Worm (Caenorhabditis elegans) whole organism, young adult: ENCODE measurements around the gene mrps-10.

Experiments
- B0019.2 ChIP-seq: fragments of 200-800 bp; sonication (Bioruptor generic); conservative IDR thresholded peaks from 2 replicates; pipeline ENCODE4 v1.3.6; 2022; ENCODE audit warnings: missing genetic modification reagents, missing genetic modification characterization, missing compliant biosample characterization
- B0035.1 ChIP-seq: sonication (generic microtip); optimal IDR thresholded peaks from 2 replicates; lab custom pipeline; 2016; ENCODE audit warnings: missing genetic modification characterization, mild to moderate bottlenecking, missing compliant biosample characterization, missing genotype, missing genetic modification reagents
- B0261.1 ChIP-seq: sonication (generic microtip); optimal IDR thresholded peaks from 2 replicates; lab custom pipeline; 2016; ENCODE audit warnings: mild to moderate bottlenecking, missing genetic modification characterization, moderate library complexity, missing compliant biosample characterization
- F10E7.11 ChIP-seq: sonication (generic microtip); optimal IDR thresholded peaks from 2 replicates; lab custom pipeline; 2017; ENCODE audit warnings: mild to moderate bottlenecking, missing genetic modification characterization, moderate library complexity, missing compliant biosample characterization
- F22D6.2 ChIP-seq: sonication (generic microtip); optimal IDR thresholded peaks from 2 replicates; lab custom pipeline; 2016; ENCODE audit warnings: mild to moderate bottlenecking, missing genetic modification characterization, missing compliant biosample characterization
- F39B2.1 ChIP-seq: fragments of 200-800 bp; sonication (Bioruptor generic); IDR thresholded peaks from 2 replicates; pipeline ENCODE4 v1.3.6; 2022; ENCODE audit warnings: missing genetic modification reagents, missing genetic modification characterization, missing compliant biosample characterization
- F52B5.7 ChIP-seq: sonication (generic microtip); optimal IDR thresholded peaks from 2 replicates; lab custom pipeline; 2016; ENCODE audit warnings: mild to moderate bottlenecking, missing genetic modification characterization, missing compliant biosample characterization
- K12H6.12 ChIP-seq: fragments of 200-800 bp; sonication (Bioruptor generic); optimal IDR thresholded peaks from 2 replicates; lab custom pipeline; 2018; ENCODE audit warnings: mild to moderate bottlenecking, missing genetic modification characterization, missing compliant biosample characterization
- T07F8.4 ChIP-seq: sonication (generic microtip); optimal IDR thresholded peaks from 2 replicates; lab custom pipeline; 2016; ENCODE audit warnings: mild to moderate bottlenecking, missing genetic modification characterization, moderate library complexity, missing compliant biosample characterization
- T26A5.8 ChIP-seq: sonication (generic microtip); optimal IDR thresholded peaks from 2 replicates; lab custom pipeline; 2016; ENCODE audit warnings: missing genetic modification characterization, missing compliant biosample characterization
- Y53F4B.3 ChIP-seq: fragments of 200-800 bp; sonication (Bioruptor generic); IDR thresholded peaks from 2 replicates; pipeline ENCODE4 v1.3.6; 2022; ENCODE audit warnings: missing genetic modification reagents, missing genetic modification characterization, missing compliant biosample characterization
- Y53G8AR.9 ChIP-seq: fragments of 200-800 bp; sonication (Bioruptor generic); conservative IDR thresholded peaks from 2 replicates; pipeline ENCODE4 v1.3.6; 2022; ENCODE audit warnings: missing genetic modification reagents, missing genetic modification characterization, missing compliant biosample characterization
- Y56A3A.18 ChIP-seq: fragments of 200-800 bp; sonication (Bioruptor generic); IDR thresholded peaks from 2 replicates; pipeline ENCODE4 v1.3.6; 2022; ENCODE audit warnings: missing genetic modification reagents, missing genetic modification characterization, missing compliant biosample characterization
- Y67H2A.10 ChIP-seq: fragments of 200-800 bp; sonication (Bioruptor generic); conservative IDR thresholded peaks from 2 replicates; pipeline ENCODE4 v1.3.6; 2022; ENCODE audit warnings: missing genetic modification reagents, missing genetic modification characterization, missing compliant biosample characterization
- Y95B8A.8 ChIP-seq: fragments of 200-800 bp; sonication (Bioruptor generic); IDR thresholded peaks from 2 replicates; pipeline ENCODE4 v1.3.6; 2022; ENCODE audit warnings: missing genetic modification reagents, missing genetic modification characterization, missing compliant biosample characterization
- aptf-2 ChIP-seq: fragments of 200-800 bp; sonication (Bioruptor generic); conservative IDR thresholded peaks from 2 replicates; pipeline ENCODE4 v1.3.6; 2022; ENCODE audit warnings: missing genetic modification reagents, missing genetic modification characterization, missing compliant biosample characterization
- athp-1 ChIP-seq: sonication (generic microtip); optimal IDR thresholded peaks from 2 replicates; lab custom pipeline; 2017; ENCODE audit warnings: mild to moderate bottlenecking, missing genetic modification characterization, missing compliant biosample characterization
- attf-3 ChIP-seq: fragments of 200-800 bp; sonication (Bioruptor generic); conservative IDR thresholded peaks from 2 replicates; pipeline ENCODE4 v1.3.6; 2022; ENCODE audit warnings: missing genetic modification reagents, missing genetic modification characterization, missing compliant biosample characterization
- attf-5 ChIP-seq: fragments of 200-800 bp; sonication (Bioruptor generic); optimal IDR thresholded peaks from 2 replicates; lab custom pipeline; 2018; ENCODE audit warnings: mild to moderate bottlenecking, missing genetic modification characterization, missing compliant biosample characterization
- bed-2 ChIP-seq: fragments of 200-800 bp; sonication (Bioruptor generic); IDR thresholded peaks from 2 replicates; pipeline ENCODE4 v1.3.6; 2022; ENCODE audit warnings: missing genetic modification reagents, missing genetic modification characterization, missing compliant biosample characterization
- ccch-3 ChIP-seq: fragments of 200-800 bp; sonication (Bioruptor generic); optimal IDR thresholded peaks from 2 replicates; lab custom pipeline; 2018; ENCODE audit warnings: mild to moderate bottlenecking, missing genetic modification characterization, missing compliant biosample characterization
- ceh-40 ChIP-seq: fragments of 200-800 bp; sonication (Bioruptor generic); IDR thresholded peaks from 2 replicates; pipeline ENCODE4 v1.3.6; 2022; ENCODE audit warnings: missing genetic modification characterization, missing compliant biosample characterization
- ceh-79 ChIP-seq: sonication (generic microtip); optimal IDR thresholded peaks from 2 replicates; lab custom pipeline; 2017; ENCODE audit warnings: mild to moderate bottlenecking, missing genetic modification characterization, missing compliant biosample characterization
- efl-1 ChIP-seq: fragments of 150-350 bp; optimal IDR thresholded peaks from 2 replicates; lab custom pipeline; 2014; ENCODE audit warnings: missing biosample characterization, missing genetic modification reagents, missing genetic modification characterization
- ekl-4 ChIP-seq: fragments of 200-800 bp; sonication (Bioruptor generic); IDR thresholded peaks from 2 replicates; pipeline ENCODE4 v1.3.6; 2022; ENCODE audit warnings: missing genetic modification reagents, missing genetic modification characterization, missing compliant biosample characterization
- fkh-3 ChIP-seq: sonication (generic microtip); optimal IDR thresholded peaks from 2 replicates; lab custom pipeline; 2016; ENCODE audit warnings: mild to moderate bottlenecking, missing genetic modification characterization, missing compliant biosample characterization
- him-1 ChIP-seq: sonication (generic microtip); optimal IDR thresholded peaks from 2 replicates; lab custom pipeline; 2016; ENCODE audit warnings: missing genotype, missing genetic modification reagents, missing genetic modification characterization, missing compliant biosample characterization
- hlh-26 ChIP-seq: fragments of 200-800 bp; sonication (Bioruptor generic); conservative IDR thresholded peaks from 2 replicates; pipeline ENCODE4 v1.3.6; 2022; ENCODE audit warnings: missing genetic modification reagents, missing genetic modification characterization, missing compliant biosample characterization
- hrde-1 ChIP-seq: sonication (generic microtip); optimal IDR thresholded peaks from 2 replicates; lab custom pipeline; 2016; ENCODE audit warnings: missing genetic modification characterization, mild to moderate bottlenecking, missing compliant biosample characterization, moderate library complexity, missing genotype, missing genetic modification reagents, borderline replicate concordance
- lag-1 ChIP-seq: fragments of 200-800 bp; sonication (Bioruptor generic); IDR thresholded peaks from 2 replicates; pipeline ENCODE4 v1.3.6; 2022; ENCODE audit warnings: missing genetic modification reagents, missing genetic modification characterization, missing compliant biosample characterization
- let-526 ChIP-seq: fragments of 200-800 bp; sonication (Bioruptor generic); IDR thresholded peaks from 2 replicates; pipeline ENCODE4 v1.3.6; 2022; ENCODE audit warnings: missing genetic modification reagents, missing genetic modification characterization, missing compliant biosample characterization
- lir-1 ChIP-seq: fragments of 200-800 bp; sonication (Bioruptor generic); conservative IDR thresholded peaks from 2 replicates; pipeline ENCODE4 v1.3.6; 2022; ENCODE audit warnings: missing genetic modification reagents, missing genetic modification characterization, missing compliant biosample characterization
- mes-4 ChIP-seq: sonication (generic microtip); optimal IDR thresholded peaks from 2 replicates; lab custom pipeline; 2016; ENCODE audit warnings: missing genotype, missing genetic modification characterization, missing compliant biosample characterization
- nfyb-1 ChIP-seq: fragments of 200-800 bp; sonication (Bioruptor generic); IDR thresholded peaks from 2 replicates; pipeline ENCODE4 v1.3.6; 2022; ENCODE audit warnings: missing genetic modification reagents, missing genetic modification characterization, missing compliant biosample characterization
- nhr-179 ChIP-seq: sonication (generic microtip); optimal IDR thresholded peaks from 2 replicates; lab custom pipeline; 2016; ENCODE audit warnings: mild to moderate bottlenecking, missing genetic modification characterization, missing compliant biosample characterization
- nhr-80 ChIP-seq: sonication (generic microtip); optimal IDR thresholded peaks from 2 replicates; lab custom pipeline; 2016; ENCODE audit warnings: missing genetic modification characterization, missing compliant biosample characterization
- nhr-90 ChIP-seq: sonication (generic microtip); optimal IDR thresholded peaks from 2 replicates; lab custom pipeline; 2016; ENCODE audit warnings: missing genotype, mild to moderate bottlenecking, missing genetic modification characterization, missing compliant biosample characterization
- pbrm-1 ChIP-seq: fragments of 200-800 bp; sonication (Bioruptor generic); IDR thresholded peaks from 2 replicates; pipeline ENCODE4 v1.3.6; 2022; ENCODE audit warnings: missing genetic modification reagents, missing genetic modification characterization, missing compliant biosample characterization
- pha-4 ChIP-seq: fragments of 150-350 bp; sonication (generic microtip); optimal IDR thresholded peaks from 2 replicates; lab custom pipeline; 2014; ENCODE audit warnings: missing biosample characterization, missing genetic modification reagents, missing genetic modification characterization
- rec-8 ChIP-seq, 2 experiments: sonication (generic microtip); optimal IDR thresholded peaks; 2 replicates each; lab custom pipeline; 2016; ENCODE audit warnings: mild to moderate bottlenecking in 2 of 2, missing genetic modification characterization in 2 of 2, missing genetic modification reagents in 2 of 2, missing genotype in 2 of 2, missing biosample characterization in 1 of 2, missing compliant biosample characterization in 1 of 2, moderate library complexity in 1 of 2
- repo-1 ChIP-seq: sonication (generic microtip); optimal IDR thresholded peaks from 2 replicates; lab custom pipeline; 2017; ENCODE audit warnings: mild to moderate bottlenecking, missing genetic modification characterization, missing compliant biosample characterization
- snpc-3.4 ChIP-seq: sonication (generic microtip); optimal IDR thresholded peaks from 2 replicates; lab custom pipeline; 2017; ENCODE audit warnings: missing genetic modification characterization, mild to moderate bottlenecking, missing compliant biosample characterization, antibody characterized with exemption, moderate library complexity, missing genotype, missing genetic modification reagents
- somi-1 ChIP-seq: fragments of 200-800 bp; sonication (Bioruptor generic); optimal IDR thresholded peaks from 2 replicates; lab custom pipeline; 2018; ENCODE audit warnings: mild to moderate bottlenecking, missing genetic modification characterization, missing compliant biosample characterization
- tbx-9 ChIP-seq: sonication (generic microtip); optimal IDR thresholded peaks from 2 replicates; lab custom pipeline; 2016; ENCODE audit warnings: borderline replicate concordance, missing genetic modification characterization, inconsistent platforms, missing compliant biosample characterization
- ztf-18 ChIP-seq: sonication (generic microtip); optimal IDR thresholded peaks from 2 replicates; lab custom pipeline; 2016; ENCODE audit warnings: missing genotype, mild to moderate bottlenecking, missing genetic modification characterization, missing compliant biosample characterization
- ztf-28 ChIP-seq: fragments of 200-800 bp; sonication (Bioruptor generic); IDR thresholded peaks from 2 replicates; pipeline ENCODE4 v1.3.6; 2022; ENCODE audit warnings: missing genetic modification reagents, missing genetic modification characterization, missing compliant biosample characterization
- ztf-3 ChIP-seq: fragments of 200-800 bp; sonication (Bioruptor generic); optimal IDR thresholded peaks from 2 replicates; lab custom pipeline; 2018; ENCODE audit warnings: mild to moderate bottlenecking, missing genetic modification characterization, missing compliant biosample characterization
- ztf-6 ChIP-seq: fragments of 200-800 bp; sonication (Bioruptor generic); IDR thresholded peaks from 2 replicates; pipeline ENCODE4 v1.3.6; 2022; ENCODE audit warnings: missing genetic modification reagents, missing genetic modification characterization, missing compliant biosample characterization

The mrps-10 gene

DNA sequence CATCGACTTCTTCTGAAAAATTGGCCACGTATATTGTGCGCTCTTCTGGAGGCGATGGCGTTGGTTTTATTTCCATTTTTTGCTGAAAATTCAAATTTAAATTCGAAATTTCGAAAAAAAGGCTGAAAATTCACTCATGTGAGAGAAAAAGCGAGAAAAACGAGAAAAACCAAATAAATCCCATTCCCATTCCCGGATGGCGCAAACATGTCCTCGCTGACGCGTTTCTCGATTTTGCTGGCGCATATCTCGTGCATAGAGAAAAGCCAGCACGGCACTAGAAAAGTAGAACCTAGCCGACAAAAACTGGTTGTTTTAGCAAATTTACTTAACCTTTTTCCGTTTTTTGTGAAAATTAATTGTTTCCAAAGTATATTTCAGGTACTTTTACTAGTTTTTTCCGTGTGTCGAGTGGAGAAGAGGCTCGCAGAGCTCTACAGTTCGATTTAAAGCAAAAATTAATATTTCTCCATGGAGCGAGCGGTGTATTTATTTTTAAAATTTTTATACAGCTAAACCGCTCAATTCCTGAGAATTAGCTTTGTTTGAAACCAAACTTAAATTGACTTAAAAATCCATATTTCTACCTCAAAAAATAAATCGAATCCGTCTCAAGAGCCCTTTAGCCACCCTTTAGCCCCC lies 5.5 kb downstream of the mrps-10 start, which contains the start of gene rbm-7 (continued):
- TF ChIP-seq K12H6.12 (tag; lab: Kevin White, UChicago) (peak; percentile 32), pha-4 (tag; lab: Kevin White, UChicago) (no peak), nhr-179 (no peak), attf-5 (GFP tag; lab: Kevin White, UChicago) (no peak), rec-8 (tag; optimal IDR thresholded peaks at IDR 0.05; lab: Kevin White, UChicago) (no peak), pbrm-1 (GFP tag; lab: Robert Waterston, UW) (peak; percentile 74; the same call in 1 of the 2 replicates), aptf-2 (no peak), ceh-40 (GFP tag; lab: Robert Waterston, UW) (no peak), snpc-3.4 (tag; lab: Kevin White, UChicago) (no peak), ekl-4 (GFP tag; lab: Robert Waterston, UW) (no peak), Y53F4B.3 (GFP tag; lab: Robert Waterston, UW) (no peak), tbx-9 (tag; lab: Kevin White, UChicago) (no peak), hrde-1 (tag; lab: Kevin White, UChicago) (no peak), ztf-3 (GFP tag; lab: Kevin White, UChicago) (no peak), fkh-3 (tag; lab: Kevin White, UChicago) (no peak), hlh-26 (GFP tag; lab: Robert Waterston, UW) (no peak), F39B2.1 (GFP tag; lab: Robert Waterston, UW) (no peak), B0019.2 (no peak), repo-1 (tag; lab: Kevin White, UChicago) (no peak), somi-1 (no peak), ztf-28 (GFP tag; lab: Robert Waterston, UW) (no peak), ceh-79 (tag; lab: Kevin White, UChicago) (no peak), ccch-3 (GFP tag; lab: Kevin White, UChicago) (no peak), nhr-80 (tag; lab: Kevin White, UChicago) (peak; percentile 5), F10E7.11 (tag; lab: Kevin White, UChicago) (no peak), Y56A3A.18 (GFP tag; lab: Robert Waterston, UW) (no peak), athp-1 (tag; lab: Kevin White, UChicago) (no peak), bed-2 (no peak), F52B5.7 (tag; lab: Kevin White, UChicago) (no peak), nhr-90 (tag; lab: Kevin White, UChicago) (no peak), attf-3 (GFP tag; lab: Robert Waterston, UW) (0 out of 2 replicates have a peak, but pooled peaks have one; percentile 17), Y95B8A.8 (GFP tag; lab: Robert Waterston, UW) (no peak), Y53G8AR.9 (GFP tag; lab: Robert Waterston, UW) (peak; percentile 79; the same call in 1 of the 2 replicates), F22D6.2 (tag; lab: Kevin White, UChicago) (no peak), B0035.1 (tag; lab: Kevin White, UChicago) (no peak), nfyb-1 (GFP tag; lab: Robert Waterston, UW) (peak; percentile 49; the same call in 1 of the 2 replicates), B0261.1 (no peak), T26A5.8 (tag; lab: Kevin White, UChicago) (no peak), him-1 (tag; lab: Kevin White, UChicago) (no peak), lag-1 (GFP tag; lab: Robert Waterston, UW) (no peak), ztf-18 (peak; percentile 94), efl-1 (GFP tag; lab: Kevin White, UChicago) (no peak), lir-1 (GFP tag; lab: Robert Waterston, UW) (no peak), ztf-6 (no peak), T07F8.4 (no peak), let-526 (GFP tag; lab: Robert Waterston, UW) (no peak), Y67H2A.10 (GFP tag; lab: Robert Waterston, UW) (no peak), mes-4 (tag; lab: Kevin White, UChicago) (no peak)
